Fruit fly (Drosophila melanogaster): Measurements from ENCODE around the gene Nha2.

Nha2 gene

DNA sequence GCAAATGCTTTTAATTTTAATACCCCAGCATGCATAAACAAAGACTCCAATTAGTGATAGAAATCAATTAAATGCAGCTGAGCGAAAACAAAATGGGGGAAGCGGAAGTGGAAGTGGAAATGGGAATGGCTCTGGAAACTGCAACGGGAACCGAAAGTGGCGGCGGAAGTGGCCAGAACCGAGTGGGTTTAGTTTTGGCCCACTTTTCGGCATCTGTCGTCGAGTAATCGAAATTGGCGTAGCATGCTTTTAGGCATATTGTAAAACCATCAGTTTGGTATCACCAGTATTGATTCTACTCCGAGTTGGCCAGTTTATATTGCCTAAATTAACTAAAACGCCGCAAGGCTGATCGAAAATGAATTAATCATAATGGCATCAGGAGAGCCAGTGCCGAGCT lies 5.8 kb upstream of the Nha2 start (continued):
- TF ChIP-seq cas (GFP tag; IDR thresholded peaks at IDR 0.05) (no peak), CG11398 (GFP tag; optimal IDR thresholded peaks at IDR 0.05) (no peak), CG15269 (tag; optimal IDR thresholded peaks at IDR 0.05) (no peak), CG17385 (GFP tag; optimal IDR thresholded peaks at IDR 0.05) (no peak), vvl (GFP tag; IDR thresholded peaks at IDR 0.05) (peak; percentile 10; the same call in 1 of the 2 replicates), Hmx (GFP tag; optimal IDR thresholded peaks at IDR 0.05) (no peak), Optix (GFP tag; IDR thresholded peaks at IDR 0.05) (no peak), abd-A (tag; optimal IDR thresholded peaks at IDR 0.05) (no peak), HLH3B (GFP tag; IDR thresholded peaks at IDR 0.05) (peak; percentile 30; the same call in 1 of the 2 replicates), gcm (GFP tag; optimal IDR thresholded peaks at IDR 0.05) (no peak), sim (GFP tag; IDR thresholded peaks at IDR 0.05) (no peak), pb (GFP tag; optimal IDR thresholded peaks at IDR 0.05) (no peak), Ets97D (GFP tag; optimal IDR thresholded peaks at IDR 0.05) (peak; percentile 69), CG31388 (GFP tag; optimal IDR thresholded peaks at IDR 0.05) (no peak), CG9437 (GFP tag; optimal IDR thresholded peaks at IDR 0.05) (no peak), NfI (GFP tag; optimal IDR thresholded peaks at IDR 0.05) (peak; percentile 25), yki (optimal IDR thresholded peaks at IDR 0.05) (no peak), Rx (GFP tag; IDR thresholded peaks at IDR 0.05) (no peak), CG3847 (GFP tag; IDR thresholded peaks at IDR 0.05) (no peak), Rfx (GFP tag; IDR thresholded peaks at IDR 0.05) (0 out of 2 replicates have a peak, but pooled peaks have one; percentile 12), CG17612 (GFP tag; IDR thresholded peaks at IDR 0.05) (0 out of 2 replicates have a peak, but pooled peaks have one; percentile 7), inv (GFP tag; IDR thresholded peaks at IDR 0.05; ENCODE audit: partially characterized antibody) (no peak), ind (GFP tag; optimal IDR thresholded peaks at IDR 0.05) (no peak), CG3995 (GFP tag; optimal IDR thresholded peaks at IDR 0.05) (no peak), peb (GFP tag; IDR thresholded peaks at IDR 0.05) (no peak), CG10565 (GFP tag; optimal IDR thresholded peaks at IDR 0.05) (no peak), vnd (GFP tag; IDR thresholded peaks at IDR 0.05; ENCODE audit: partially characterized antibody) (no peak), CG5953 (GFP tag; IDR thresholded peaks at IDR 0.05) (0 out of 2 replicates have a peak, but pooled peaks have one; percentile 5), MBD-R2 (GFP tag; IDR thresholded peaks at IDR 0.05) (no peak), CG4707 (GFP tag; optimal IDR thresholded peaks at IDR 0.05) (no peak), caup (GFP tag; optimal IDR thresholded peaks at IDR 0.05; ENCODE audit: severe bottlenecking) (peak; percentile 2), ci (GFP tag; IDR thresholded peaks at IDR 0.05) (peak; percentile 74; the same call in 2 of the 3 replicates), Doc3 (GFP tag; IDR thresholded peaks at IDR 0.05; ENCODE audit: partially characterized antibody) (no peak), croc (GFP tag; conservative IDR thresholded peaks at IDR 0.05) (no peak), Ets65A (GFP tag) (peak; percentile 65), sens-2 (GFP tag; IDR thresholded peaks at IDR 0.05) (no peak), CG4328 (GFP tag; optimal IDR thresholded peaks at IDR 0.05) (no peak), Lhr (GFP tag; optimal IDR thresholded peaks at IDR 0.05) (no peak), wdn (GFP tag; IDR thresholded peaks at IDR 0.05) (no peak), ssp (GFP tag; IDR thresholded peaks at IDR 0.05) (no peak), CG1647 (GFP tag; optimal IDR thresholded peaks at IDR 0.05) (no peak), Sin3A (optimal IDR thresholded peaks at IDR 0.05) (no peak), fd96Cb (tag; optimal IDR thresholded peaks at IDR 0.05) (no peak), CG18262 (tag; optimal IDR thresholded peaks at IDR 0.05) (no peak), lola (GFP tag; optimal IDR thresholded peaks at IDR 0.05) (no peak), unpg (GFP tag; optimal IDR thresholded peaks at IDR 0.05) (no peak), CG10321 (GFP tag; IDR thresholded peaks at IDR 0.05) (0 out of 2 replicates have a peak, but pooled peaks have one; percentile 18), Mes4 (GFP tag; optimal IDR thresholded peaks at IDR 0.05) (no peak), NC2α (GFP tag; optimal IDR thresholded peaks at IDR 0.05) (no peak), her (GFP tag; optimal IDR thresholded peaks at IDR 0.05) (no peak), Sox102F (GFP tag; optimal IDR thresholded peaks at IDR 0.05) (no peak), CG12769 (tag; optimal IDR thresholded peaks at IDR 0.05) (peak; percentile 11)

All from whole organism, embryonic.